Worm (Caenorhabditis elegans): ENCODE results near the gene sra-29.

DNA sequence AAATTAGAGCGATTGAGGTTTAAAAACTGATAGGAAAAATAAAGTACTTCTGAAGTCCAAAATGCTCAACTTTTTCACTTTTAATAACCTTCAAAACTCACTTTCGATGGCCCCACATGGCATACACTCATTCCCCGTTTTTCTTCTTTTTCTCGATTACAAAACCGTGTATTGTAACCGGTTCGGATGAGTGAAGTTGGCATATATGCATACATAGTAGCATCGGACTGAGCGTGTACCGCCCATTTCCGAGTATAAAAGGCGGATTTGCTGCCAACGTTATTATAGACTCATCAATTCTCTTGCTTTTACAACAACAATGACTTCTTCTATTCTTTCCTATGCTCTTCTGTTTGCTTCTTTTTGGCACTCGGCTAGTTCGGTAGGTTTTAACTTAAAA lies 7.2 kb upstream of the sra-29 start, which contains the start of gene C56C10.4:
- no peak for TF ChIP-seq elt-2 (tag; optimal IDR thresholded peaks at IDR 0.05)
- no peak for TF ChIP-seq Y22D7AL.16 (tag; optimal IDR thresholded peaks at IDR 0.05)
- TF ChIP-seq pqm-1 (tag; optimal IDR thresholded peaks at IDR 0.05): no peak
- no peak for TF ChIP-seq nfya-1 (tag; optimal IDR thresholded peaks at IDR 0.05)

Measured in whole organism, late embryonic.